Worm (Caenorhabditis elegans): ENCODE results near the gene srh-147.
"Not testable (repeated sequence)": the region's sequence is repeated elsewhere in the genome, so short reads cannot be mapped to it uniquely, and the experiment has no call there.

Gene srh-147

DNA sequence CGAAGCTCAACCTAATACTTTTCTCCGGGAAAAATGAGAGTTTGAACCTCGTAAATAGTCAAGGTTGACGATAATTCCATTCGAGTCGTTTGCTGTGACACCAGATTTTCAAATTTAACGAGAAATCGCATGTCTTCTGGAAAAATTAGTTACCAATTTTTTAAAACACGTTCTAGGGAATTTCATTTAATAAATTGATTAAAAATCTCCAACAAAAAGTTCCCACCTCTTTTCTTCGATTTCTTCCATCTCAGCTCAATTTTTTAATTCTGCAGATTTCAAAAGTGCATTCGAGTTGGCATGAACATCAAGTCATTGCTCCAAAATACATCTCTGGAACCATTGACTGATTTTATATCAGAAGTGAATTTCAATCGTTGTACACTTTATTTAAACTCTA is 38.1 kb downstream of the srh-147 start, which contains the start of gene nhr-282:
nhr-282 (plus strand) TSS at position 301 of the 400 bp plus-strand sequence.
- not testable (repeated sequence) for TF ChIP-seq nhr-11, nhr-129, mbf-1 (tag; optimal IDR thresholded peaks at IDR 0.05)

DNA sequence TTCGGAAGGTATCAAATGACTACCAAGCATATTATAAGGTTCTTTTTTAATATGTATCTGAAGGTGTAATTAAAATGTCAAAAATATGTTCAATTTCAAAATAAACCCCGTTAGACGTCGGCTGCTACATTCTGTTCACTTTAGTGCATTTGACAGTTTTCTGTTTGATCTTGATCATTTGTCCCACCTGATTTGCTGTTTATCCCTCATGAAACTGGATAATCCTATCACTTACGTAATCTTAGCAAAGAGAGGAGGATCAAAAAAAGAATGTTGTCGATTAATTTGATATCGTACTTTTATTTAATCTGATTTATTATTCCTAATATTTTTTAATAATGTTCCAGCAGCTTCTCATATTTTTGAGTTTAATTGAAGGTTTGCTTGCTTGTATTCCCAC is 39.7 kb downstream of the srh-147 start, which contains the start of gene F54B8.1:
F54B8.1 (plus strand) TSS at position 301 of the 400 bp plus-strand sequence.
- TF ChIP-seq nhr-237 (tag; optimal IDR thresholded peaks at IDR 0.05) (no peak), alr-1 (tag; optimal IDR thresholded peaks at IDR 0.05) (no peak), elt-3 (tag; optimal IDR thresholded peaks at IDR 0.05) (no peak), nhr-77 (tag; optimal IDR thresholded peaks at IDR 0.05) (no peak), ztf-11 (tag; optimal IDR thresholded peaks at IDR 0.05) (no peak), mbf-1 (tag; optimal IDR thresholded peaks at IDR 0.05) (no peak), nhr-21 (tag; optimal IDR thresholded peaks at IDR 0.05) (no peak), mab-5 (tag; optimal IDR thresholded peaks at IDR 0.05) (no peak), gmeb-1 (tag; optimal IDR thresholded peaks at IDR 0.05) (no peak), sma-3 (GFP tag; optimal IDR thresholded peaks at IDR 0.05) (no peak), unc-39 (tag; optimal IDR thresholded peaks at IDR 0.05) (no peak), snpc-4 (tag; optimal IDR thresholded peaks at IDR 0.05) (no peak), nhr-25 (tag; optimal IDR thresholded peaks at IDR 0.05) (no peak), sem-4 (tag; optimal IDR thresholded peaks at IDR 0.05) (no peak), dmd-4 (tag; optimal IDR thresholded peaks at IDR 0.05) (no peak)

DNA sequence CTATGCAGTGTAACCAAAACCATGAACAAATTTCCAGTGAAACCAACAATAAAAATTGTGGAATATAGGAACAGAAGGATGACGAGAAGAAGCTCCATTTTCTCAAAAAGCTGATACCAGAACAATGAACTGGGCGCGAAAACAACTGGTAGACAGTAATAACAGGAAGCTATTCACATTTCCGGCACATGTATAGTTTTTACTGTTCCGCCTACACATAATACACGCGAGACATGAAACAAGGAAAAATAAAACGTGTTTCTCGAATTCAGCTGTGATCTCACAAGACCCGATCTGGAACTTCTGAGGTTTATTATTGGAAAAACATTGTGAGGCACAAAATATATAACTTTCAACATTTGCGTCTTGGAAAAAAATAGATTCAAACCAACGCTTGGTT is 40.6 kb downstream of the srh-147 start, which contains the start of gene srsx-36:
srsx-36 (minus strand) TSS at position 101 of the 400 bp plus-strand sequence.
- TF ChIP-seq C34F6.9 (tag; optimal IDR thresholded peaks at IDR 0.05) (no peak), lin-39 (tag; optimal IDR thresholded peaks at IDR 0.05) (no peak), nhr-10 (tag; optimal IDR thresholded peaks at IDR 0.05) (no peak), snpc-4 (tag; optimal IDR thresholded peaks at IDR 0.05) (no peak), nhr-129 (tag; optimal IDR thresholded peaks at IDR 0.05) (no peak), crh-2 (tag; optimal IDR thresholded peaks at IDR 0.05) (no peak), unc-55 (GFP tag; optimal IDR thresholded peaks at IDR 0.05) (no peak), lin-13 (GFP tag; optimal IDR thresholded peaks at IDR 0.05) (no peak), aly-2 (tag; optimal IDR thresholded peaks at IDR 0.05) (no peak), lin-11 (tag; optimal IDR thresholded peaks at IDR 0.05) (no peak), nhr-12 (tag; optimal IDR thresholded peaks at IDR 0.05) (no peak), nhr-23 (tag; optimal IDR thresholded peaks at IDR 0.05) (no peak), sma-9 (GFP tag; optimal IDR thresholded peaks at IDR 0.05) (no peak), sma-9 (tag; optimal IDR thresholded peaks at IDR 0.05) (no peak), blmp-1 (tag; optimal IDR thresholded peaks at IDR 0.05; ENCODE audit: insufficient read depth) (no peak), Y55F3AM.14 (GFP tag; optimal IDR thresholded peaks at IDR 0.05) (no peak)

DNA sequence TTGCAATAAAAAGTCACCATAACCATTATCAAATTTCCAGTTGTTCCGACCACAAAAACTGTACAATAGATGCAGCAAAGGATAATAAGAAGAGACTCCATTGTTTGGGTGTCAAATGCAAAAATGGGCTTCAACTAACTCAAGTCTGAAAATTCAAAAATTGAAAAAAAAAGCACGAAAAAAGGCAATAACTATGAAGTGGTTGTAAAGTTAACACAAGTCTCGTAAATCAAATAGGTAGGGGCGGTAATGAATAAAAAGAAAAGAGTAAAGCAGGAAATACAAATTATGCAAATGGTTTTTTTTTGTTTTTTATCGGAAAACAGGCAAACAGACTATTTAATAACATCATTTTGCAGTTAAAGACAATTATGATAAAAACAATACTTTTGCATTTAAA is 42.7 kb downstream of the srh-147 start, which contains the start of gene srsx-38:
srsx-38 (minus strand) TSS at position 101 of the 400 bp plus-strand sequence.
- TF ChIP-seq mdl-1, nhr-12, aly-2 (tag; optimal IDR thresholded peaks at IDR 0.05): not testable (repeated sequence)

DNA sequence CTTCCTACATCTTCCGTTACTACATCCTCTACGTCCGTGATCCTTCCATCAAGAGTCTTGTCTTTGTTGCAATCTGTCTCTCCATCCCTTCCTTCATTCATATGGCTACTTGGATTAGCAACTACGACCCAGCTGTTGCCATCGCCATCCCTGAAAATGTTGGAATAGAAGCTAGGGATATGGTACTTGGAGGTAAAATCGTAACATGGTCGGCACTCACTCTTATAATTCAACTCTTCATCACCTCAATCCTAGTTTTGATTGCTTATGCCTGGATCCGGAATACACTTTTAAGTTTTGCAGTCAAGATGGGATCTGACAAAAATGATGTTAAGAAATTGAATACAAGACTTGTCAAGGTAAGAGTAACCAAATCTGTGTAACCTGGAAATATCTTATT is 46.4 kb downstream of the srh-147 start, which contains the start of gene T26E4.18:
T26E4.18 (minus strand) TSS at position 101 of the 400 bp plus-strand sequence.
- not testable (repeated sequence) for TF ChIP-seq ZK546.5 (tag; optimal IDR thresholded peaks at IDR 0.05); nhr-10 (tag; optimal IDR thresholded peaks at IDR 0.05); unc-62 (GFP tag; optimal IDR thresholded peaks at IDR 0.05)

DNA sequence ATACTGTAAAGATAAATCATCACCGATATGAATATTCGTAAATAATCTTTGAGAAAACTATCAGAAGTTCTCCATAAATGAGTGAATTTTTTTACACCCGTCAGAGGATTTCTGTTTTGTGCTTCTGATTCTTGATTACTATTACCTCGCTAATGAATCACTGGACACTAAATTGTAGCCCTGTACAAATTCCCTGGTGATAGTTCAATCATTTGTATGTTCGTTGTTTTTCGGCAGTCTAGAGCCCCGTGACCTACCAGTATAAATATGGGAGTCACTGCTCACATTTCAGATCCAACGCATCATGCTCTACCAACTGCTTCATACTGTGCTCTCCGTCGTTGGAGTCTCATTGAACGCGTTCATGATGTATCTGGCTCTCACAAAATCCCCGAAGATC is 47.0 kb downstream of the srh-147 start, which contains the start of gene srd-27:
srd-27 (plus strand) TSS at position 301 of the 400 bp plus-strand sequence.
- TF ChIP-seq gmeb-1, mdl-1, ZK546.5 (tag; optimal IDR thresholded peaks at IDR 0.05): not testable (repeated sequence)

All from whole organism, L2 larva.